Worm (Caenorhabditis elegans) whole organism, mixed stage, embryonic: Measurements from ENCODE around the gene Y41C4A.8.

Experiments
- M03D4.4 ChIP-seq: sonication (generic microtip); optimal IDR thresholded peaks from 2 replicates; lab custom pipeline; 2017; ENCODE audit warnings: mild to moderate bottlenecking, missing genetic modification characterization, missing compliant biosample characterization
- blmp-1 ChIP-seq: fragments of 150-350 bp; optimal IDR thresholded peaks from 2 replicates; lab custom pipeline; 2014; ENCODE audit warnings: missing biosample characterization, missing genetic modification characterization
- ceh-39 ChIP-seq: fragments of 150-350 bp; optimal IDR thresholded peaks from 2 replicates; lab custom pipeline; 2014; ENCODE audit warnings: missing biosample characterization, missing genetic modification characterization
- ceh-43 ChIP-seq: fragments of 200-800 bp; sonication (Bioruptor generic); optimal IDR thresholded peaks from 2 replicates; lab custom pipeline; 2018; ENCODE audit warnings: mild to moderate bottlenecking, missing genetic modification characterization, moderate library complexity, missing compliant biosample characterization
- ces-1 ChIP-seq: fragments of 150-350 bp; optimal IDR thresholded peaks from 2 replicates; lab custom pipeline; 2014; ENCODE audit warnings: missing biosample characterization, missing genetic modification reagents, missing genetic modification characterization
- cnd-1 ChIP-seq: fragments of 200-800 bp; sonication (Bioruptor generic); optimal IDR thresholded peaks from 2 replicates; lab custom pipeline; 2018; ENCODE audit warnings: mild to moderate bottlenecking, missing genetic modification characterization, missing compliant biosample characterization
- drap-1 ChIP-seq: fragments of 200-800 bp; sonication (Bioruptor generic); optimal IDR thresholded peaks from 3 replicates; lab custom pipeline; 2018; ENCODE audit warnings: mild to moderate bottlenecking, missing genetic modification characterization, missing compliant biosample characterization
- elt-1 ChIP-seq: sonication (generic microtip); optimal IDR thresholded peaks from 2 replicates; lab custom pipeline; 2017; ENCODE audit warnings: missing genetic modification characterization, mild to moderate bottlenecking, missing compliant biosample characterization, antibody characterized with exemption, moderate library complexity, borderline replicate concordance; ENCODE audit not compliant: insufficient read depth
- ham-2 ChIP-seq: fragments of 200-800 bp; sonication (Bioruptor generic); optimal IDR thresholded peaks from 2 replicates; lab custom pipeline; 2018; ENCODE audit warnings: mild to moderate bottlenecking, missing genetic modification characterization, missing compliant biosample characterization
- hlh-1 ChIP-seq: fragments of 150-350 bp; optimal IDR thresholded peaks from 2 replicates; lab custom pipeline; 2014; ENCODE audit warnings: missing biosample characterization, missing genetic modification reagents, missing genetic modification characterization
- lin-13 ChIP-seq: fragments of 150-350 bp; optimal IDR thresholded peaks from 2 replicates; lab custom pipeline; 2014; ENCODE audit warnings: missing biosample characterization, missing genetic modification characterization
- lin-32 ChIP-seq: fragments of 200-800 bp; sonication (Bioruptor generic); optimal IDR thresholded peaks from 2 replicates; lab custom pipeline; 2018; ENCODE audit warnings: mild to moderate bottlenecking, missing genetic modification characterization, missing compliant biosample characterization
- lsy-2 ChIP-seq: fragments of 150-350 bp; optimal IDR thresholded peaks from 2 replicates; lab custom pipeline; 2014; ENCODE audit warnings: missing biosample characterization, missing genetic modification characterization
- mab-5 ChIP-seq: fragments of 150-350 bp; optimal IDR thresholded peaks from 2 replicates; lab custom pipeline; 2014; ENCODE audit warnings: missing biosample characterization, missing genetic modification characterization
- mep-1 ChIP-seq: fragments of 150-350 bp; optimal IDR thresholded peaks from 2 replicates; lab custom pipeline; 2017; ENCODE audit warnings: missing biosample characterization, missing genetic modification reagents, missing genetic modification characterization, inconsistent platforms
- mls-2 ChIP-seq: sonication (generic microtip); optimal IDR thresholded peaks from 2 replicates; lab custom pipeline; 2016; ENCODE audit warnings: mild to moderate bottlenecking, missing genetic modification characterization, moderate library complexity, missing compliant biosample characterization
- nhr-12 ChIP-seq: fragments of 150-350 bp; optimal IDR thresholded peaks from 2 replicates; lab custom pipeline; 2014; ENCODE audit warnings: missing biosample characterization, missing genetic modification characterization
- nhr-237 ChIP-seq: fragments of 150-350 bp; optimal IDR thresholded peaks from 2 replicates; lab custom pipeline; 2014; ENCODE audit warnings: missing biosample characterization, missing genetic modification characterization
- nhr-28 ChIP-seq: fragments of 150-350 bp; optimal IDR thresholded peaks from 2 replicates; lab custom pipeline; 2014; ENCODE audit warnings: missing biosample characterization, missing genetic modification characterization
- nhr-76 ChIP-seq: sonication (generic microtip); optimal IDR thresholded peaks from 2 replicates; lab custom pipeline; 2017; ENCODE audit warnings: missing biosample characterization, missing genetic modification characterization
- pha-4 ChIP-seq: fragments of 150-350 bp; optimal IDR thresholded peaks from 2 replicates; lab custom pipeline; 2018; ENCODE audit warnings: missing biosample characterization, missing genetic modification reagents, missing genetic modification characterization
- snpc-4 ChIP-seq: fragments of 150-350 bp; optimal IDR thresholded peaks from 2 replicates; lab custom pipeline; 2014; ENCODE audit warnings: missing biosample characterization, missing genetic modification characterization
- sptf-1 ChIP-seq: sonication (generic microtip); optimal IDR thresholded peaks from 2 replicates; lab custom pipeline; 2017; ENCODE audit warnings: mild to moderate bottlenecking, missing genetic modification characterization, moderate library complexity, missing compliant biosample characterization
- unc-39 ChIP-seq: fragments of 150-350 bp; optimal IDR thresholded peaks from 2 replicates; lab custom pipeline; 2014; ENCODE audit warnings: missing biosample characterization, missing genetic modification characterization
- unc-62 ChIP-seq: fragments of 150-350 bp; optimal IDR thresholded peaks from 2 replicates; lab custom pipeline; 2014; ENCODE audit warnings: missing biosample characterization, missing genetic modification reagents, missing genetic modification characterization
- zip-8 ChIP-seq: fragments of 150-350 bp; optimal IDR thresholded peaks from 2 replicates; lab custom pipeline; 2014; ENCODE audit warnings: missing biosample characterization, missing genetic modification characterization
- ztf-11 ChIP-seq: fragments of 150-350 bp; optimal IDR thresholded peaks from 2 replicates; lab custom pipeline; 2014; ENCODE audit warnings: missing biosample characterization, missing genetic modification characterization

The Y41C4A.8 gene

ce11 chrIII:11719400-11719875 is 10.8 kb upstream of the Y41C4A.8 start, which contains the start of the genes elb-1 and Y41C4A.11:
Gene elb-1, minus strand, starts transcription at chrIII:11719450.
Gene Y41C4A.11, plus strand, starts transcription at chrIII:11719860.
- TF ChIP-seq pha-4 (peak; percentile 11), ceh-43 (no peak), lin-13 (tag; lab: Kevin White, UChicago) (peak; percentile 46), unc-62 (no peak), mep-1 (tag; lab: Kevin White, UChicago) (peak; percentile 75), elt-1 (tag; lab: Kevin White, UChicago) (peak; percentile 71), lsy-2 (tag; lab: Kevin White, UChicago) (peak; percentile 47), nhr-237 (tag; lab: Kevin White, UChicago) (peak; percentile 27), ceh-39 (tag; lab: Kevin White, UChicago) (peak; percentile 79)

- no peak for TF ChIP-seq lsy-2 (tag; lab: Kevin White, UChicago)
- no peak for TF ChIP-seq nhr-76
- TF ChIP-seq mab-5 (tag; lab: Kevin White, UChicago): no peak
- TF ChIP-seq sptf-1 (tag; lab: Kevin White, UChicago): no peak
These were observed 9.9 kb upstream of the Y41C4A.8 start, which contains the start of gene Y41C4A.9 for ce11 chrIII:11718548-11718947. Gene Y41C4A.9, minus strand, starts transcription at chrIII:11718645.

ce11 chrIII:11706665-11707064 is 2.0 kb downstream of the Y41C4A.8 start, which contains the start of gene col-96:
Gene col-96, minus strand, starts transcription at chrIII:11706765.
- TF ChIP-seq ham-2 (GFP tag; lab: Kevin White, UChicago) (no peak), unc-39 (tag; lab: Kevin White, UChicago) (no peak), nhr-76 (no peak), pha-4 (no peak), ces-1 (GFP tag; lab: Kevin White, UChicago) (no peak), nhr-12 (tag; lab: Kevin White, UChicago) (no peak), elt-1 (tag; lab: Kevin White, UChicago) (no peak), drap-1 (GFP tag; lab: Kevin White, UChicago) (no peak), cnd-1 (tag; lab: Kevin White, UChicago) (no peak)

ce11 chrIII:11705930-11706329 is 2.7 kb downstream of the Y41C4A.8 start:
- no peak for TF ChIP-seq nhr-76

- TF ChIP-seq blmp-1 (tag; lab: Kevin White, UChicago): no peak
- TF ChIP-seq ceh-43: no peak
- no peak for TF ChIP-seq lin-32 (GFP tag; lab: Kevin White, UChicago)
- TF ChIP-seq sptf-1 (tag; lab: Kevin White, UChicago): peak; percentile 20
- no peak for TF ChIP-seq hlh-1
- TF ChIP-seq, all 35 proteins: peak for 1
These were observed 4.1 kb downstream of the Y41C4A.8 start for ce11 chrIII:11704377-11704978.

ce11 chrIII:11703776-11704093 is 4.9 kb downstream of the Y41C4A.8 start, which contains the start of gene col-95:
Gene col-95, plus strand, starts transcription at chrIII:11703994.
- TF ChIP-seq snpc-4 (tag; lab: Kevin White, UChicago) (no peak), nhr-28 (tag; lab: Kevin White, UChicago) (no peak), mls-2 (tag; lab: Kevin White, UChicago) (no peak), M03D4.4 (tag; lab: Kevin White, UChicago) (no peak), ztf-11 (tag; lab: Kevin White, UChicago) (no peak), zip-8 (no peak), lin-13 (tag; lab: Kevin White, UChicago) (no peak)
- TF ChIP-seq, all 35 proteins: peak for 0
